Worm (Caenorhabditis elegans) whole organism, mixed stage, embryonic: ENCODE measurements around the gene zim-3.

ENCODE experiments used
- ces-1 ChIP-seq: fragments of 150-350 bp; optimal IDR thresholded peaks from 2 replicates; lab custom pipeline; 2014; ENCODE audit warnings: missing biosample characterization, missing genetic modification reagents, missing genetic modification characterization
- elt-3 ChIP-seq: fragments of 150-350 bp; optimal IDR thresholded peaks from 2 replicates; lab custom pipeline; 2014; ENCODE audit warnings: missing biosample characterization, missing genetic modification characterization
- lin-32 ChIP-seq: fragments of 200-800 bp; sonication (Bioruptor generic); optimal IDR thresholded peaks from 2 replicates; lab custom pipeline; 2018; ENCODE audit warnings: mild to moderate bottlenecking, missing genetic modification characterization, missing compliant biosample characterization
- mab-5 ChIP-seq: fragments of 150-350 bp; optimal IDR thresholded peaks from 2 replicates; lab custom pipeline; 2014; ENCODE audit warnings: missing biosample characterization, missing genetic modification characterization
- unc-62 ChIP-seq: fragments of 150-350 bp; optimal IDR thresholded peaks from 2 replicates; lab custom pipeline; 2014; ENCODE audit warnings: missing biosample characterization, missing genetic modification reagents, missing genetic modification characterization
- ztf-11 ChIP-seq: fragments of 150-350 bp; optimal IDR thresholded peaks from 2 replicates; lab custom pipeline; 2014; ENCODE audit warnings: missing biosample characterization, missing genetic modification characterization

- no peak for TF ChIP-seq elt-3 (tag; lab: Kevin White, UChicago)
- TF ChIP-seq ztf-11 (tag; lab: Kevin White, UChicago): no peak
- no peak for TF ChIP-seq mab-5 (tag; lab: Kevin White, UChicago)
- TF ChIP-seq ces-1 (GFP tag; lab: Kevin White, UChicago): no peak
- TF ChIP-seq unc-62 (GFP tag; lab: Kevin White, UChicago): no peak
- no peak for TF ChIP-seq lin-32
These were observed 48.1 kb downstream of the zim-3 start, which contains the start of gene R09H10.3 for ce11 chrIV:10606575-10607080.
